Worm (Caenorhabditis elegans) whole organism, young adult: Measurements from ENCODE around the gene vars-1.
"Not testable (repeated sequence)": the region's sequence is repeated elsewhere in the genome, so short reads cannot be mapped to it uniquely, and the experiment has no call there.

Experiments
- D2030.7 ChIP-seq: fragments of 200-800 bp; sonication (Bioruptor generic); IDR thresholded peaks from 2 replicates; pipeline ENCODE4 v1.3.6; 2022; ENCODE audit warnings: missing genetic modification reagents, missing genetic modification characterization, missing compliant biosample characterization
- F49E8.2 ChIP-seq: sonication (generic microtip); optimal IDR thresholded peaks from 3 replicates; lab custom pipeline; 2017; ENCODE audit warnings: missing genetic modification characterization, mild to moderate bottlenecking, missing compliant biosample characterization, antibody characterized with exemption, moderate library complexity; ENCODE audit not compliant: insufficient read depth
- F57C9.4 ChIP-seq: sonication (generic microtip); optimal IDR thresholded peaks from 2 replicates; lab custom pipeline; 2017; ENCODE audit warnings: mild to moderate bottlenecking, missing genetic modification characterization, missing compliant biosample characterization
- akir-1 ChIP-seq: fragments of 200-800 bp; sonication (Bioruptor generic); optimal IDR thresholded peaks from 2 replicates; lab custom pipeline; 2018; ENCODE audit warnings: mild to moderate bottlenecking, missing genetic modification characterization, moderate library complexity, missing compliant biosample characterization
- hmg-20 ChIP-seq: fragments of 200-800 bp; sonication (Bioruptor generic); IDR thresholded peaks from 2 replicates; pipeline ENCODE4 v1.3.6; 2022; ENCODE audit warnings: missing genetic modification reagents, missing genetic modification characterization, missing compliant biosample characterization
- madf-10 ChIP-seq: sonication (generic microtip); optimal IDR thresholded peaks from 2 replicates; lab custom pipeline; 2016; ENCODE audit warnings: mild to moderate bottlenecking, missing genetic modification characterization, missing compliant biosample characterization
- tbx-9 ChIP-seq: sonication (generic microtip); optimal IDR thresholded peaks from 2 replicates; lab custom pipeline; 2016; ENCODE audit warnings: borderline replicate concordance, missing genetic modification characterization, inconsistent platforms, missing compliant biosample characterization
- unc-62 ChIP-seq: fragments of 150-350 bp; optimal IDR thresholded peaks from 2 replicates; lab custom pipeline; 2014; ENCODE audit warnings: missing biosample characterization, missing genetic modification reagents, missing genetic modification characterization

DNA sequence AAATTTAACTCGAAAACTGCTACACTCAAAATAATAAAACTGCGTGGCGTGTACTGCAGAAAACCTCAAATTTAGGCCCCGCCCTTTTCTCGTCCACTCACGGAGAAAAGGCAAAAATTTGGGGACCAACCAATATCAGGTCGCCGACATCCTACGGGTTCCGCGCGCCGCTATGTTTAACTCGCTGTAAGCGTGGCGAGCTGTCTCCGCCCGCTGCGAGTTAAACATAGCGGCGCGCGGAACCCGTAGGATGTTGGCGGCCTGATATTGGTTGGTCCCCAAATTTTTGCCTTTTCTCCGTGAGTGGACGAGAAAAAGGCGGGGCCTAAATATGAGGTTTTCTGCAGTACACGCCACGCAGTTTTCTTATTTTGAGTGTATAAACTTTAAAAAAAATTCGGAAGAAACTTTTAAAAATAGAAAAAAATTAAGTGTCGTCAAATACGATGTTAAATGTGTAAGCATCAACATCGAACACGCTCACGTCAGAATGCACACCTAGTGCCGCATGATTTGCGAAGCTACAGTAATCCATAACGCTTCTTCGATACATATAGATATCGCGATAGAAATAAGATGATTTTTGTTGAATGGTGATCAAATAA lies 16.4 kb upstream of the vars-1 start:
- not testable (repeated sequence) for TF ChIP-seq unc-62; F49E8.2 (tag; lab: Kevin White, UChicago); F57C9.4 (tag; lab: Kevin White, UChicago); D2030.7 (GFP tag; lab: Robert Waterston, UW); akir-1 (GFP tag; lab: Kevin White, UChicago); madf-10; hmg-20 (GFP tag; lab: Robert Waterston, UW); tbx-9
